Fruit fly (Drosophila melanogaster) whole organism, pupa: ENCODE data around the gene CG32726.

Experiments
- CG10348 ChIP-seq: fragments of 200-800 bp; sonication (Bioruptor generic); IDR thresholded peaks from 2 replicates; pipeline ENCODE4 v1.3.6; 2022; ENCODE audit warnings: missing biosample characterization, missing genetic modification characterization
- CG12605 ChIP-seq: fragments of 200-800 bp; sonication (Bioruptor generic); IDR thresholded peaks from 2 replicates; pipeline ENCODE4 v1.3.6; 2022; ENCODE audit warnings: missing biosample characterization, missing genetic modification characterization
- CG13204 ChIP-seq: fragments of 200-800 bp; sonication (Bioruptor generic); optimal IDR thresholded peaks from 2 replicates; lab custom pipeline; 2018; ENCODE audit warnings: missing biosample characterization, mild to moderate bottlenecking, missing genetic modification characterization, moderate library complexity
- CG14655 ChIP-seq: fragments of 200-800 bp; sonication (Bioruptor generic); optimal IDR thresholded peaks from 3 replicates; lab custom pipeline; 2017; ENCODE audit warnings: mild to moderate bottlenecking, missing biosample characterization, missing genetic modification reagents, missing genetic modification characterization
- CG15710 ChIP-seq: fragments of 200-800 bp; sonication (Bioruptor generic); optimal IDR thresholded peaks from 2 replicates; lab custom pipeline; 2018; ENCODE audit warnings: missing biosample characterization, mild to moderate bottlenecking, missing genetic modification characterization, moderate library complexity
- CG17806 ChIP-seq: fragments of 200-800 bp; sonication (Bioruptor generic); optimal IDR thresholded peaks from 2 replicates; lab custom pipeline; 2018; ENCODE audit warnings: missing biosample characterization, mild to moderate bottlenecking, missing genetic modification characterization, moderate library complexity
- CG32121 ChIP-seq: fragments of 200-800 bp; sonication (Bioruptor generic); IDR thresholded peaks from 2 replicates; pipeline ENCODE4 v1.3.6; 2022; ENCODE audit warnings: missing biosample characterization, missing genetic modification characterization
- CG34367 ChIP-seq: fragments of 200-800 bp; sonication (Bioruptor generic); optimal IDR thresholded peaks from 2 replicates; lab custom pipeline; 2018; ENCODE audit warnings: missing biosample characterization, mild to moderate bottlenecking, missing genetic modification characterization
- CG4496 ChIP-seq: fragments of 200-800 bp; sonication (Bioruptor generic); IDR thresholded peaks from 3 replicates; pipeline ENCODE4 v1.3.6; 2022; ENCODE audit warnings: missing biosample characterization, missing genetic modification characterization
- CG8159 ChIP-seq: fragments of 200-800 bp; sonication (Bioruptor generic); optimal IDR thresholded peaks from 3 replicates; lab custom pipeline; 2018; ENCODE audit warnings: missing biosample characterization, mild to moderate bottlenecking, missing genetic modification characterization, moderate library complexity
- CG8301 ChIP-seq: fragments of 200-800 bp; sonication (Bioruptor generic); optimal IDR thresholded peaks from 2 replicates; lab custom pipeline; 2018; ENCODE audit warnings: missing biosample characterization, mild to moderate bottlenecking, missing genetic modification characterization
- CG9948 ChIP-seq: fragments of 200-800 bp; sonication (Bioruptor generic); optimal IDR thresholded peaks from 2 replicates; lab custom pipeline; 2018; ENCODE audit warnings: missing biosample characterization, mild to moderate bottlenecking, missing genetic modification characterization, moderate library complexity
- D1 ChIP-seq: fragments of 200-800 bp; sonication (Bioruptor generic); optimal IDR thresholded peaks from 2 replicates; lab custom pipeline; 2018; ENCODE audit warnings: missing biosample characterization, mild to moderate bottlenecking, missing genetic modification characterization, moderate library complexity
- EcR ChIP-seq: fragments of 200-800 bp; sonication (Bioruptor generic); optimal IDR thresholded peaks from 3 replicates; lab custom pipeline; 2019; ENCODE audit warnings: missing biosample characterization, missing genetic modification characterization, mild to moderate bottlenecking, moderate library complexity, missing genetic modification reagents
- Ets98B ChIP-seq: fragments of 200-800 bp; sonication (Bioruptor generic); IDR thresholded peaks from 2 replicates; pipeline ENCODE4 v1.3.6; 2022; ENCODE audit warnings: missing biosample characterization, missing genetic modification characterization
- Pif1A ChIP-seq: fragments of 200-800 bp; sonication (Bioruptor generic); optimal IDR thresholded peaks from 3 replicates; lab custom pipeline; 2016; ENCODE audit warnings: missing biosample characterization, missing genetic modification characterization
- Pif1B ChIP-seq: fragments of 200-800 bp; sonication (Bioruptor generic); optimal IDR thresholded peaks from 3 replicates; lab custom pipeline; 2016; ENCODE audit warnings: missing biosample characterization, missing genetic modification characterization
- Snoo ChIP-seq: fragments of 200-800 bp; sonication (Bioruptor generic); optimal IDR thresholded peaks from 3 replicates; lab custom pipeline; 2017; ENCODE audit warnings: missing biosample characterization, mild to moderate bottlenecking, missing genetic modification characterization, inconsistent platforms
- fd96Ca ChIP-seq: fragments of 200-800 bp; sonication (Bioruptor generic); IDR thresholded peaks from 3 replicates; pipeline ENCODE4 v1.3.6; 2022; ENCODE audit warnings: missing biosample characterization, missing genetic modification characterization
- gl ChIP-seq: fragments of 200-800 bp; sonication (Bioruptor generic); optimal IDR thresholded peaks from 2 replicates; lab custom pipeline; 2018; ENCODE audit warnings: missing biosample characterization, mild to moderate bottlenecking, missing genetic modification characterization
- rn ChIP-seq: fragments of 200-800 bp; sonication (Bioruptor generic); IDR thresholded peaks from 2 replicates; pipeline ENCODE4 v1.3.6; 2022; ENCODE audit warnings: missing biosample characterization, missing genetic modification characterization

CG32726 gene

dm6 chrX:7424742-7425141, 801 bp downstream of the CG32726 start, which contains the start of gene CG15036:
TSS of gene CG15036 (minus strand) at chrX:7424842.
- TF ChIP-seq Snoo (tag; lab: Kevin White, UChicago) (no peak), CG8301 (no peak), CG12605 (GFP tag; lab: Robert Waterston, UW) (no peak), CG34367 (no peak), gl (tag; lab: Kevin White, UChicago) (no peak), rn (no peak), CG14655 (GFP tag; lab: Kevin White, UChicago) (no peak), CG9948 (no peak), CG32121 (no peak), CG15710 (tag; lab: Kevin White, UChicago) (no peak), Pif1B (GFP tag; lab: Kevin White, UChicago) (no peak), CG13204 (GFP tag; lab: Kevin White, UChicago) (no peak), fd96Ca (GFP tag; lab: Robert Waterston, UW) (no peak), CG4496 (GFP tag; lab: Robert Waterston, UW) (no peak), EcR (GFP tag; lab: Kevin White, UChicago) (no peak), D1 (no peak), CG17806 (no peak), Pif1A (GFP tag; lab: Kevin White, UChicago) (no peak), Ets98B (no peak), CG10348 (GFP tag; lab: Robert Waterston, UW) (no peak)

dm6 chrX:7422577-7422976, 3.0 kb downstream of the CG32726 start:
- TF ChIP-seq Snoo (tag; lab: Kevin White, UChicago) (no peak), Ets98B (no peak), EcR (GFP tag; lab: Kevin White, UChicago) (no peak), CG13204 (GFP tag; lab: Kevin White, UChicago) (no peak), CG9948 (no peak)

DNA sequence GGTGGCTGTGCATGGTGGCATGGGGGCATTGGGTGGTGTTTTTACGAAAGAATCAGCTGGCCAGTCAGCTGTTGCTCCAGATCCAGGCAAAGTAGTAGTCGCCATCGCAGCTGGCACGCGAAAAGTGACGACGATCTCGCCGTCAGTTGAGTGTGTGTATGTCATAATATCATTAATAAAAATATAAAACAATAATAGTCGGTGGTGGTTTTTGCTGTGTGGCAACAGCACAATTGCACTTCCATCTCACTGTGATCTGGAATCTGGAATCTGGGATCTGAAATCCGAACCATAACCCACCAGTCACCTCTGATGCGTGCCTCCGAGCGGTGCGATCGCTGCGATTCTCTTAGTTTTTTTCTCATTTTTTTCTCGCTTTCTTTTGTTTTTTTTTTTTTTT, 7.2 kb downstream of the CG32726 start, which contains the start of gene rumpel:
rumpel (plus strand) TSS at position 301 of the 400 bp plus-strand sequence.
- TF ChIP-seq fd96Ca (GFP tag; lab: Robert Waterston, UW) (no peak), EcR (GFP tag; lab: Kevin White, UChicago) (no peak), Pif1B (GFP tag; lab: Kevin White, UChicago) (no peak), CG12605 (GFP tag; lab: Robert Waterston, UW) (no peak), CG17806 (no peak), Pif1A (GFP tag; lab: Kevin White, UChicago) (no peak)

- TF ChIP-seq CG12605 (GFP tag; lab: Robert Waterston, UW) (no peak), rn (no peak), CG32121 (no peak), CG17806 (no peak), CG10348 (GFP tag; lab: Robert Waterston, UW) (no peak), Pif1A (GFP tag; lab: Kevin White, UChicago) (no peak), Pif1B (GFP tag; lab: Kevin White, UChicago) (no peak), CG15710 (tag; lab: Kevin White, UChicago) (no peak), CG9948 (no peak), CG4496 (GFP tag; lab: Robert Waterston, UW) (no peak), CG14655 (GFP tag; lab: Kevin White, UChicago) (no peak), gl (tag; lab: Kevin White, UChicago) (no peak), CG8301 (no peak), CG8159 (no peak), Ets98B (no peak), EcR (GFP tag; lab: Kevin White, UChicago) (no peak)
Observed at dm6 chrX:7417875-7418274, 7.7 kb downstream of the CG32726 start.

dm6 chrX:7416953-7417352, 8.6 kb downstream of the CG32726 start, which contains the start of gene CG34337:
TSS of gene CG34337 (plus strand) at chrX:7417253.
- no peak for TF ChIP-seq D1
- no peak for TF ChIP-seq fd96Ca (GFP tag; lab: Robert Waterston, UW)
- TF ChIP-seq, all 21 proteins: peak for 0

dm6 chrX:7415027-7415426, 10.5 kb downstream of the CG32726 start:
- TF ChIP-seq Pif1A (GFP tag; lab: Kevin White, UChicago) (no peak), CG12605 (GFP tag; lab: Robert Waterston, UW) (no peak), CG34367 (no peak), CG14655 (GFP tag; lab: Kevin White, UChicago) (no peak), EcR (GFP tag; lab: Kevin White, UChicago) (no peak), Snoo (tag; lab: Kevin White, UChicago) (no peak), CG17806 (no peak), CG4496 (GFP tag; lab: Robert Waterston, UW) (no peak), CG15710 (tag; lab: Kevin White, UChicago) (no peak), D1 (no peak), gl (tag; lab: Kevin White, UChicago) (no peak)

dm6 chrX:7413569-7413968, 12.0 kb downstream of the CG32726 start, which contains the start of gene CG42705:
TSS of gene CG42705 (plus strand) at chrX:7413869.
- TF ChIP-seq CG9948 (no peak), CG4496 (GFP tag; lab: Robert Waterston, UW) (no peak), Ets98B (no peak), Pif1B (GFP tag; lab: Kevin White, UChicago) (no peak), gl (tag; lab: Kevin White, UChicago) (no peak), CG8301 (no peak), EcR (GFP tag; lab: Kevin White, UChicago) (no peak), D1 (no peak), CG34367 (no peak), CG14655 (GFP tag; lab: Kevin White, UChicago) (no peak), Pif1A (GFP tag; lab: Kevin White, UChicago) (no peak), CG8159 (no peak), CG13204 (GFP tag; lab: Kevin White, UChicago) (no peak), CG15710 (tag; lab: Kevin White, UChicago) (no peak), CG17806 (no peak), CG12605 (GFP tag; lab: Robert Waterston, UW) (no peak)
